Worm (Caenorhabditis elegans): ENCODE data around the gene W09G12.9.

The W09G12.9 gene

DNA sequence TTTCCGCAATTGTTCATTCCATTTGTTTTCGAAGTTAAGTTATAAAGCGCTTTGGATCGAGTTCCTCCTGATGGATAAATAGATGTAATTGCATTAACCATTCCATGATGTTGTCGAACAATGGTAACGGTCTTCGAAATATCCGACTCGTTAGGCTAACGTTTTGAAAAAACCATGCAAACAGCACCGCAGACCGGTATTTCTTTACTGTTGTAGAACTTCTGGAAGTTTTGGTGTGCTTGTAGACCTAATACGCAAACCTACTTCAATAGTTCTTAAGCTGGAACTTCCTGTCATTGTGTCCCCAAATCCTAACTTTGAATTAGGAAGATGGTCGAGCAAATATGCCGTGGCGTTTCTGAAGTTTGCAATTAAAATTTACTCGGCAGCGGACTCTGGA lies 28.9 kb downstream of the W09G12.9 start, which contains the start of gene F38A1.9:
Gene F38A1.9 (minus strand): TSS at position 101 of the 400 bp plus-strand sequence.
- TF ChIP-seq nhr-77 (tag; optimal IDR thresholded peaks at IDR 0.05) (no peak), nhr-41 (GFP tag; IDR thresholded peaks at IDR 0.05) (no peak), nhr-10 (tag; optimal IDR thresholded peaks at IDR 0.05) (no peak), attf-4 (tag; optimal IDR thresholded peaks at IDR 0.05) (no peak), mep-1 (tag; optimal IDR thresholded peaks at IDR 0.05) (no peak), pqm-1 (tag; optimal IDR thresholded peaks at IDR 0.05) (no peak), zip-11 (GFP tag; IDR thresholded peaks at IDR 0.05) (no peak), fkh-10 (GFP tag; optimal IDR thresholded peaks at IDR 0.05) (no peak), F37D6.2 (tag; optimal IDR thresholded peaks at IDR 0.05) (no peak), ceh-32 (tag; optimal IDR thresholded peaks at IDR 0.05; ENCODE audit: poor library complexity) (no peak)

DNA sequence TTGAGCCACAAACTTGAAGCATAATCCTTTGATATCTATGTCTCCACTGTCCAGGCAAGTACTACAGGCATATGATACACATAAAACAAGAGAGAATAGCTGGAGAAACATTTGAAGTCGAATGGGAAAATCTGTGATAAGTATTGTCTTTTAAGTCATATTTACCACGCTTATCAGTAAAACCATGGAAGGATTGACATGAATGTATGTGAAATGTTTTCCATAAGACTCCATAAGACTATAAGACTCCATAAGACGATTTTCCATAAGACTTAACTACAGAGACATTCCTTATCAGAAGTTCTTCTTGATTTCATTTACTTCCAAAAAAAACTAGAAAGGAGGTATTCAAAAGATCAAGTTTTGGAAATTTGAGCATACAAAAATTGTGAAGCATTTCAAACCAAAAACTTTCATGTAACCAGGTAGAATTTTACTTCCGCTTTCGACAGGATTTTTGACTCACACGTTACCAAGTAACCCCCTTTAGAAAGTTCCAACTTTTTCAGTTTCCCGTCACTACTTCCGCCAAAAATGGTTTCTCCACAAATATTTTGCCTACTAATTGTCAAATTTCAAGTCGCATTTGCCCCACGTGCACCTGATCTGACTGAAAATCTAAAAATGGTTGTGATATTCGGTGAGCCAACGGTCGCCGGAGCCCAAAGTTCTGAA lies 30.5 kb downstream of the W09G12.9 start, which contains the start of the genes clec-165 and F38A1.11:
Gene clec-165 (minus strand): TSS at position 125 of the 675 bp plus-strand sequence.
Gene F38A1.11 (plus strand): TSS at position 625 of the 675 bp plus-strand sequence.
- TF ChIP-seq aha-1 (tag), result peak; percentile 8
- peak; percentile 27 for TF ChIP-seq nhr-28 (tag; optimal IDR thresholded peaks at IDR 0.05)
- no peak for TF ChIP-seq ZK337.2 (GFP tag; IDR thresholded peaks at IDR 0.05)
- TF ChIP-seq vab-7 (GFP tag; IDR thresholded peaks at IDR 0.05), result no peak
- TF ChIP-seq daf-16 (GFP tag; optimal IDR thresholded peaks at IDR 0.05), result no peak
- peak; percentile 34 for TF ChIP-seq daf-16 (tag; optimal IDR thresholded peaks at IDR 0.05)
- no peak for TF ChIP-seq ceh-32 (tag; optimal IDR thresholded peaks at IDR 0.05; ENCODE audit: poor library complexity)
- peak; percentile 51 for TF ChIP-seq dmd-6 (GFP tag; IDR thresholded peaks at IDR 0.05)
- TF ChIP-seq lin-38 (GFP tag; IDR thresholded peaks at IDR 0.05), result no peak
- no peak for TF ChIP-seq mes-2 (tag; optimal IDR thresholded peaks at IDR 0.05; ENCODE audit: poor library complexity, severe bottlenecking)
- no peak for TF ChIP-seq Y105C5A.15 (GFP tag; IDR thresholded peaks at IDR 0.05)
- TF ChIP-seq nhr-48 (tag; optimal IDR thresholded peaks at IDR 0.05), result no peak

- TF ChIP-seq daf-12 (tag; optimal IDR thresholded peaks at IDR 0.05) (no peak), ceh-32 (tag; optimal IDR thresholded peaks at IDR 0.05; ENCODE audit: poor library complexity) (no peak), aly-2 (tag; optimal IDR thresholded peaks at IDR 0.05) (no peak), hif-1 (tag; optimal IDR thresholded peaks at IDR 0.05) (no peak), spr-3 (GFP tag; optimal IDR thresholded peaks at IDR 0.05) (no peak), aha-1 (tag) (no peak), pha-4 (GFP tag; IDR thresholded peaks at IDR 0.05) (no peak), pha-4 (tag; optimal IDR thresholded peaks at IDR 0.05) (no peak), tra-1 (GFP tag; IDR thresholded peaks at IDR 0.05) (no peak), lin-38 (GFP tag; IDR thresholded peaks at IDR 0.05) (no peak), nhr-28 (tag; optimal IDR thresholded peaks at IDR 0.05) (no peak), daf-19 (GFP tag; conservative IDR thresholded peaks at IDR 0.05) (no peak), nhr-11 (tag; optimal IDR thresholded peaks at IDR 0.05) (no peak), dmd-6 (GFP tag; IDR thresholded peaks at IDR 0.05) (no peak), ceh-28 (tag; optimal IDR thresholded peaks at IDR 0.05) (no peak), ceh-44 (GFP tag; IDR thresholded peaks at IDR 0.05) (no peak), ceh-82 (tag; optimal IDR thresholded peaks at IDR 0.05) (no peak), nhr-48 (tag; optimal IDR thresholded peaks at IDR 0.05) (no peak), unc-62 (GFP tag; optimal IDR thresholded peaks at IDR 0.05 in 1 of 2) (no peak), unc-62 (tag; optimal IDR thresholded peaks at IDR 0.05) (no peak), F10B5.3 (tag; optimal IDR thresholded peaks at IDR 0.05) (no peak), daf-16 (GFP tag; optimal IDR thresholded peaks at IDR 0.05) (no peak), daf-16 (tag; optimal IDR thresholded peaks at IDR 0.05) (no peak)
These were observed 35.0 kb downstream of the W09G12.9 start, which contains the start of the genes clec-166 and F38A1.6 for ce11 chrIV:1251242-1251911. TSS of gene clec-166 (minus strand) at chrIV:1251342. TSS of gene F38A1.6 (plus strand) at chrIV:1251861.
